Fruit fly (Drosophila melanogaster): Measurements from ENCODE around the gene CG7627.

CG7627 gene

DNA sequence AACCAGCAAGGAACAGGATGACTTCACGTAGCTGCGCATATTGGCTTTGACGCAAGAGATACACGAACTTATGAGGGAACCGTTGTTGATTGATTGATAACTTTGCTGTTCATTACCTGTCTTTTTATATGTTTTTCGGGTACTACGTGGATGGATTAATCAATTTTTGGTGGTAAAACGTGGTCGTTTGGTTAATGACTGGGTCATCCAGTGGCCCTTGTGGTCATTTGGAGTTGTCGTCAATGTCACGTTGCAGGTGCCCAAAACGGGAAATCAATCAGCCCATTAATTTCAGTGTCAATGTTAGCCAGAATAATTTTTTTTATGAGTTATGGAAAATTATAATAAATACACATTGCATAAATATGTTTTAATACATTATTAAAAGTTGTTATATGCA lies 27.0 kb upstream of the CG7627 start, which contains the start of gene CG42819:
TSS of gene CG42819 (minus strand) at position 101 of the 400 bp plus-strand sequence.
- TF ChIP-seq ttk (optimal IDR thresholded peaks at IDR 0.05) (no peak), Sin3A (optimal IDR thresholded peaks at IDR 0.05) (no peak), insv (optimal IDR thresholded peaks at IDR 0.05) (no peak), h (optimal IDR thresholded peaks at IDR 0.05) (no peak), Myc (optimal IDR thresholded peaks at IDR 0.05) (no peak), psq (optimal IDR thresholded peaks at IDR 0.05) (no peak)

DNA sequence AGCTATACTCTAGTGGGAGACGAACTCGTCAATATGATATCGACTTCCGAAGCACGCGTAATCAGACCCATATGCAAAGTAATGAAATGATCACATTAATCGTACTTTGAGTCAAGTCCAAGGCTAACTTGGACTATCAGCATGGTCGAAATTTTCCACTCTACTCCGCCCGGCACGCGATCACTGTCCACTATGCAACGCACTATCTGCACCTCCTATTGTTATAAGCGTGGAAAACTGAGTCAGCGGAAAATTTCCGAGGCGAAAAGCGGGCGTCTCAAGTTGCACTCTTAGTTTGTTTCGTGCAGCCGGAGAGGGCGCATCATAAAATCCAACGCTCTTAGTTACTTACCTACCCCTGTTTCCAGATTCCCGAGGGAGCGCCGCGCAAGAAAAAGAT lies 23.6 kb upstream of the CG7627 start:
- TF ChIP-seq psq (optimal IDR thresholded peaks at IDR 0.05), result no peak
- no peak for TF ChIP-seq insv (optimal IDR thresholded peaks at IDR 0.05)
- TF ChIP-seq Sin3A (optimal IDR thresholded peaks at IDR 0.05), result no peak

DNA sequence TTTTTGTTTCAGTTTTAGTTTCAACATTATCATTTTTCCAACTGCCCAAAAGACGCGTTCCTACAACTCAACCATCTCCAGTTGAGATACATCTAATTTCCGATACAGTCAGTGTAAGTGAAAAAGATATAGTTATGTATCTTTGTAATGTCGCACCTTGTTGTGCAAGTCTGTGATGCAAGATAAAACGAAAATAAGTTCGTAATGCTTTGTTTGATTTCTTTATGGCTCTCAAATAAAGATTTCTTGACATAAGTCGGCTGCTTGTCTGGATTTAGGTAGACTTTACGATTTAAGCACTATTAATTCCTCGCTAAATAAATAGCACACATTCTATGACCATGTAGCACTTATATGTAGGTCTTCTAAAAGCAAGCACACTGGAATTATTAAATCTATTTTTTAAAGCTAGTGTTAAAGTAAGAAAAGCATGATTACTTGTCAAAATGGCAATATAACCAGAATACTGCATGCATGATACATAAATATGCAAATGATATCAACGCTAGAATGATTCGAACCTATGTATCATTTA lies 22.8 kb upstream of the CG7627 start:
- TF ChIP-seq psq (optimal IDR thresholded peaks at IDR 0.05), result no peak
- TF ChIP-seq Sin3A (optimal IDR thresholded peaks at IDR 0.05), result no peak
- TF ChIP-seq ttk (optimal IDR thresholded peaks at IDR 0.05), result no peak
- TF ChIP-seq h (optimal IDR thresholded peaks at IDR 0.05), result no peak
- TF ChIP-seq insv (optimal IDR thresholded peaks at IDR 0.05), result no peak
- TF ChIP-seq Myc (optimal IDR thresholded peaks at IDR 0.05), result no peak

- TF ChIP-seq psq (optimal IDR thresholded peaks at IDR 0.05) (no peak), ttk (optimal IDR thresholded peaks at IDR 0.05) (no peak), h (optimal IDR thresholded peaks at IDR 0.05) (no peak), Sin3A (optimal IDR thresholded peaks at IDR 0.05) (no peak), Myc (optimal IDR thresholded peaks at IDR 0.05) (no peak), insv (optimal IDR thresholded peaks at IDR 0.05) (no peak)
Observed at dm6 chr2L:8384108-8384601, 21.9 kb upstream of the CG7627 start, which contains the start of the genes Dad1 and CG13384. Gene Dad1, minus strand, starts transcription at chr2L:8384137. Gene CG13384, plus strand, starts transcription at chr2L:8384455.

dm6 chr2L:8382646-8383045 lies 20.4 kb upstream of the CG7627 start, which contains the start of the genes CG13392 and Rcd4:
Gene CG13392, minus strand, starts transcription at chr2L:8382807.
Gene Rcd4, plus strand, starts transcription at chr2L:8382861.
- TF ChIP-seq Sin3A (optimal IDR thresholded peaks at IDR 0.05), result no peak
- TF ChIP-seq psq (optimal IDR thresholded peaks at IDR 0.05), result no peak
- no peak for TF ChIP-seq ttk (optimal IDR thresholded peaks at IDR 0.05)
- TF ChIP-seq h (optimal IDR thresholded peaks at IDR 0.05), result no peak
- TF ChIP-seq Myc (optimal IDR thresholded peaks at IDR 0.05), result no peak
- TF ChIP-seq insv (optimal IDR thresholded peaks at IDR 0.05), result no peak

DNA sequence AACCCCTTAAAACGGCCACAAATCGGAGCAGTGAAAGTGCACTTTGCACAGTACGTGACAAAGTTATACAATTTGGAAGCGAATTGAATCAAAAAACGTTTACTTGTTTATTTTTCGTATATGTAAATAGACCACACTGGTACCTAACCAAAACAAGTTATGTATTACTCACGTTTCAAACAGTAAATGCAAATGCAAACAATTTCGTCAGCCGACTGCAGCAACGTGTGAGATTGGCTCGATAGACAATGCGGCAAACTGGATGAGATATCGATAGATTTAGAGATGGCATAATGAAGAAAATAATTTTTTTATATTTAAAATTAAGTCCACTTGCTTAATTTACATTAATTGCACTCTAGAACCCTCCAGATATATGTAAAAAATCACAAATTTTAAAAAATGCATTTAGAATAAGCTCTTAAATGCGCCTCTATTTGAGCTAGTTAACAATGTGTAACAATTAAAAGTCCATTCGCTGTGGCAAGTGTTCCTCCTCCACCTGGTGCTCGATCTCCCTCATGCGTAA lies 19.3 kb upstream of the CG7627 start, which contains the start of gene AlaRS:
TSS of gene AlaRS (minus strand) at position 257 of the 529 bp plus-strand sequence.
- TF ChIP-seq Myc (optimal IDR thresholded peaks at IDR 0.05) (no peak), insv (optimal IDR thresholded peaks at IDR 0.05) (no peak), psq (optimal IDR thresholded peaks at IDR 0.05) (no peak), ttk (optimal IDR thresholded peaks at IDR 0.05) (no peak), Sin3A (optimal IDR thresholded peaks at IDR 0.05) (no peak), h (optimal IDR thresholded peaks at IDR 0.05) (no peak)

DNA sequence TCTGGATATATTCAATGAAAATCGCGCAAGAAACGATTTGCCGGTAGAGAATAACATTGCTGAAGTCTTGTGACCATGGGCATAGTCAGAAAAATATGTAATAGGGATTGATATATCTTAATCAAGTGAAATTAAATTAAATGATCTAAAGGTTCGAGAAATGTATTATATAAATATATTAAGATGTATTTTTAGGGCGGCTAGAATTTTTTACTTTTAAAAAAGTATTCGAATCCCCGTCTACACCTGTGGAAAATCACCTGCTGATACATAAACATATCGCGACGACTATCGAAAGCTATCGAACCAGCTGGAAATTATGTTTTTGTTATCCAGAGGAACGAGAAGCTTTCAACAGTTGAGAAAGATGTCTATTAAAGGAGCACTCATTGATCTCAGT lies 14.4 kb upstream of the CG7627 start, which contains the start of the genes CG13390 and CG17294:
TSS of gene CG13390 (minus strand) at position 81 of the 400 bp plus-strand sequence.
TSS of gene CG17294 (plus strand) at position 319 of the 400 bp plus-strand sequence.
- TF ChIP-seq h (optimal IDR thresholded peaks at IDR 0.05), result no peak

DNA sequence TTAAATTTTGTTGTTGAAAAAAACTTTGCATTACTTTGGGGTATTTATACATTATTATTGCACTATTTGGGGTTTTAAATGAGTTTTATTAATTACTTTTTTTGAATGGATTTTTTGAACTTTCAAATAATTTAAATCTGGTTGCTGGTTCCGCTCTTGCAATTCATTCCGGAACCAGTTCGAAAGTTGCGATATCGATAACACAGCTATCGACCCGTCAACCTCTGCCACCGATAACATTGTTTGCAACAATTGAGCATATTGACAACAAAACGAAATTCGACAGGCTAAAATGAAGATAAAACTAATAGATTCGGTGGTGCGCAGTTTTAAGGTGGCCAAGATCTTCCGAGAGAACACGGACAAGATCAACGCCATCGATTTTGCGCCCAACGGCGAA lies 12.0 kb upstream of the CG7627 start, which contains the start of gene Wdr82:
TSS of gene Wdr82 (plus strand) at position 227 of the 400 bp plus-strand sequence.
- TF ChIP-seq psq (optimal IDR thresholded peaks at IDR 0.05) (no peak), h (optimal IDR thresholded peaks at IDR 0.05) (no peak), Sin3A (optimal IDR thresholded peaks at IDR 0.05) (no peak), Myc (optimal IDR thresholded peaks at IDR 0.05) (no peak), ttk (optimal IDR thresholded peaks at IDR 0.05) (no peak), insv (optimal IDR thresholded peaks at IDR 0.05) (no peak)

DNA sequence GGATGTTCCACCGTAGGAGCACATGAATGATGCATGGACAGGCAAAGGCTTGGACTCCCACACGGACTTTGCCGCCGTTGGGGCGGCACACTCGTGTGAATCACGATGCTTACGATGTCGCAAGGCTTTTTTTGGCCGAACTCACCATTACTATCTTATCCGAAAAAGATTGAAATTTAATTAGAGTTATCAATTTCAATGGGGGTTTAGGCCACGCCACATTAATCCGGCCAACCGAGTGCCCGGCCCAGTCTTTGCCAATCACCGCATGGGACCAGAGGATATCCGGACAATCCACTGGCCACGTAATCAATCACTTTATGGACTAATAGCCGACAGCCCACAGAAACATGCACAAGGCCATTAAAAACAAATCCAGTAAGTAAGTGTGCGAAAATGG lies 10.0 kb upstream of the CG7627 start:
- no peak for TF ChIP-seq psq (optimal IDR thresholded peaks at IDR 0.05)

DNA sequence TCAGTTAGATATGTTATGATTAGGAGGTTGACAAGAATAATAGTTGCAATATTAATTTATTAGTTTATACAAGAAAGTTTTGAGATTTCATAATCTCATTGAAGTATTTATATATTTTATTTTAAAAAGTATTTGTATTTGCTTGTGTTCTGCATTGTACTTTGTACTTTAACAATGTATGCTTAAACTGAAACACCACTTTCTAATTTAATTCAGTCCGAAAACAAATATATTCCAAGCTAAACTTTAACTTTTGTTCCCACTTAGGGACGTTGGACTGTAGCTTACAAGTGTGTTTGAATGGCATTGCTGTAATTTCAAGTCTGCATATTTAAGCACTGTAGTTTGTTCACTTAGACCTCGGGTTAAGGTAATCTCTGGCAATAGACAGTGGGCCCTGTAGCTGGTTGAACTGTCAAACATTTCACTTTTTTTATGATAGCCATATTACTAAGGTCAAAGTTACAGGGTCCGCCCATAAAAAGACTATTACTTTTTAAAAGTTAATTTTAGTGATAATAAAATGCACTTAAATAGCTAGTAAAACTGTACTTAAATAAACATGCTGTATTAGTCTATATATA lies 9.2 kb upstream of the CG7627 start:
- TF ChIP-seq Sin3A (optimal IDR thresholded peaks at IDR 0.05) (no peak), ttk (optimal IDR thresholded peaks at IDR 0.05) (no peak), insv (optimal IDR thresholded peaks at IDR 0.05) (no peak), Myc (optimal IDR thresholded peaks at IDR 0.05) (no peak), psq (optimal IDR thresholded peaks at IDR 0.05) (no peak), h (optimal IDR thresholded peaks at IDR 0.05) (no peak)

DNA sequence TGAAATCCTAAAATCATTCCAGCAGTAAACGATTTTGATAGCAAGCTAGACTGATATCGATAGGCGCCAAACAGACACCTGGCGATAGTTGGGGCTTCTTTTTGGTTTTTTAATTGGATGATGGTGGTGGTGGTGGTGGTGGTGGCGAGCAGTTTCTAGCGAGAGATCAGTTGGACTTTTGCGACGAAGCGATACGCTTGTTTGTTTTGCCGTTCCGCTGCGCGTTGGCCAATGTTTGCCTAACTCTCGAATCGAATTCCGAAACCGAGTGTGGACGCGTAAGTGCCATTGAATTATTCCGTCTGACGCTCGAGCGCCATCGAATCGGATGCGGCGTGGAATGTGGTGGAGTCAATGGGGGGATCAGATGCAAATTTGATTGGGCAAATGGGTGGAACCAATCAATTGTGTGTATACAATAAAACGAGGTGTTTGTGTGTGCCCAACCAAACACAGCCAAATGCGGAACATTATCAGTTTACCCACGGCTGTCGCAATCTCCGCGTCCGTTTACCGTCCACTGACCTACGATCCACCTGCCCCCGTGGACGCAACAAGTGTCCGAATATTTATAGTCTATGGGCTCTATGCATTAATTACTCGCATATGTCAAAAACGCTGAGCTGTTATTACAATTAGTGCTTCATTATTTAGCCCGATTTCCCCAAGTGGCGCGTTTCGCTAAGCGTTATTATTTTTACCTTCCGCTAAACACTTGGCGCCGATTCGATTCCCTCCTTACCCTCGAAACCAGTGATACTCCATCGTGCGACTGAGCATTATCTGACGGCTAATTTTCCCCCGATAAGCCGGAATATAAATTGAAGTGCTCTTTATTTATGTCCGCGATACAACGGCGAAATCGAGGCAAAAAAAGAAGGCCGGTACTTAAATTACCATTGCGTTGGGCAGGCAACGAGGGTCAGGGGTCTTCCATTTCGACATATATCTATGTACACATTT lies 8.4 kb upstream of the CG7627 start, which contains the start of gene CG17292:
TSS of gene CG17292 (plus strand) at position 91 of the 963 bp plus-strand sequence.
- TF ChIP-seq Myc (optimal IDR thresholded peaks at IDR 0.05) (no peak), h (optimal IDR thresholded peaks at IDR 0.05) (no peak), ttk (optimal IDR thresholded peaks at IDR 0.05) (no peak), Sin3A (optimal IDR thresholded peaks at IDR 0.05) (no peak), insv (optimal IDR thresholded peaks at IDR 0.05) (no peak), psq (optimal IDR thresholded peaks at IDR 0.05) (no peak)
